Fruit fly (Drosophila melanogaster): ENCODE measurements around the gene Cpr73D.
A peak's percentile ranks its signal among the peaks of the same experiment; 100 is the strongest.

Cpr73D gene

dm6 chr3L:16986062-16987013, 28.8 kb upstream of the Cpr73D start:
- TF ChIP-seq CG34406 (GFP tag; optimal IDR thresholded peaks at IDR 0.05) (peak; percentile 77), CG6276 (GFP tag; optimal IDR thresholded peaks at IDR 0.05) (peak; percentile 87), spab (GFP tag; optimal IDR thresholded peaks at IDR 0.05) (peak; percentile 83), CG8319 (GFP tag; optimal IDR thresholded peaks at IDR 0.05) (peak; percentile 26), Sox14 (GFP tag; optimal IDR thresholded peaks at IDR 0.05) (peak; percentile 80), achi (GFP tag; optimal IDR thresholded peaks at IDR 0.05) (peak; percentile 78), fkh (GFP tag; optimal IDR thresholded peaks at IDR 0.05) (no peak), CG8632 (GFP tag; optimal IDR thresholded peaks at IDR 0.05) (peak; percentile 66), CG3919 (GFP tag; optimal IDR thresholded peaks at IDR 0.05) (peak; percentile 83), fd59A (GFP tag; optimal IDR thresholded peaks at IDR 0.05) (peak; percentile 75), CG4318 (GFP tag; optimal IDR thresholded peaks at IDR 0.05) (peak; percentile 86), Met (GFP tag; optimal IDR thresholded peaks at IDR 0.05) (peak; percentile 81), Hr38 (GFP tag; optimal IDR thresholded peaks at IDR 0.05) (no peak), eg (GFP tag; IDR thresholded peaks at IDR 0.05) (peak; percentile 84), Eip93F (GFP tag; optimal IDR thresholded peaks at IDR 0.05) (peak; percentile 23), fd85E (GFP tag; optimal IDR thresholded peaks at IDR 0.05) (no peak), Hr39 (GFP tag; optimal IDR thresholded peaks at IDR 0.05) (peak; percentile 59), CG1621 (tag; optimal IDR thresholded peaks at IDR 0.05) (peak; percentile 38), CG9139 (GFP tag; optimal IDR thresholded peaks at IDR 0.05) (peak; percentile 46), CG6808 (GFP tag; optimal IDR thresholded peaks at IDR 0.05) (peak; percentile 86), CG3032 (tag; optimal IDR thresholded peaks at IDR 0.05) (peak; percentile 70), vri (GFP tag; optimal IDR thresholded peaks at IDR 0.05) (no peak), CG15336 (GFP tag; IDR thresholded peaks at IDR 0.05) (peak; percentile 60), CG6163 (GFP tag; IDR thresholded peaks at IDR 0.05) (peak; percentile 80), lz (GFP tag; optimal IDR thresholded peaks at IDR 0.05) (peak; percentile 83), CG8119 (GFP tag; IDR thresholded peaks at IDR 0.05) (peak; percentile 69; the same call in 2 of the 3 replicates), CG16779 (tag; optimal IDR thresholded peaks at IDR 0.05) (peak; percentile 31), CG10669 (GFP tag; optimal IDR thresholded peaks at IDR 0.05) (peak; percentile 72), acj6 (GFP tag; optimal IDR thresholded peaks at IDR 0.05) (peak; percentile 74), net (GFP tag; optimal IDR thresholded peaks at IDR 0.05) (peak; percentile 89), dac (GFP tag; optimal IDR thresholded peaks at IDR 0.05) (peak; percentile 58), CG31627 (GFP tag; optimal IDR thresholded peaks at IDR 0.05) (peak; percentile 70), salr (GFP tag; optimal IDR thresholded peaks at IDR 0.05) (peak; percentile 51 to 95), Eip75B (GFP tag; optimal IDR thresholded peaks at IDR 0.05) (peak; percentile 84), svp (GFP tag) (peak; percentile 93), CG32006 (GFP tag; optimal IDR thresholded peaks at IDR 0.05) (peak; percentile 93), CG11902 (GFP tag; optimal IDR thresholded peaks at IDR 0.05) (peak; percentile 57), pdm3 (GFP tag; optimal IDR thresholded peaks at IDR 0.05) (peak; percentile 77), CG11294 (GFP tag; IDR thresholded peaks at IDR 0.05) (peak; percentile 75), Hr4 (GFP tag; optimal IDR thresholded peaks at IDR 0.05) (peak; percentile 84), CG6792 (GFP tag; optimal IDR thresholded peaks at IDR 0.05) (peak; percentile 59), Ets21C (GFP tag; optimal IDR thresholded peaks at IDR 0.05) (peak; percentile 16), esn (GFP tag; optimal IDR thresholded peaks at IDR 0.05) (peak; percentile 88), OdsH (GFP tag; optimal IDR thresholded peaks at IDR 0.05) (peak; percentile 82), Lpt (GFP tag; optimal IDR thresholded peaks at IDR 0.05) (peak; percentile 64), CG7368 (GFP tag; optimal IDR thresholded peaks at IDR 0.05) (peak; percentile 62), Eip78C (GFP tag) (peak; percentile 97), ss (GFP tag; optimal IDR thresholded peaks at IDR 0.05) (peak; percentile 63 to 71), CG10631 (GFP tag; optimal IDR thresholded peaks at IDR 0.05) (peak; percentile 83), Ets96B (tag; optimal IDR thresholded peaks at IDR 0.05) (peak; percentile 66)

All from whole organism, prepupa.